Worm (Caenorhabditis elegans): Measurements from ENCODE around the gene C24H10.3.

Gene C24H10.3

ce11 chrX:5106942-5107341 lies 46.1 kb downstream of the C24H10.3 start, which contains the start of gene C42D8.9:
Gene C42D8.9, minus strand, starts transcription at chrX:5107042.
- no peak for TF ChIP-seq dpl-1 (GFP tag; optimal IDR thresholded peaks at IDR 0.05)
- TF ChIP-seq unc-62 (GFP tag; optimal IDR thresholded peaks at IDR 0.05 in 1 of 2): no peak
- TF ChIP-seq unc-62 (tag; optimal IDR thresholded peaks at IDR 0.05): no peak
- peak; percentile 28 for TF ChIP-seq aha-1 (tag)
- TF ChIP-seq daf-16 (GFP tag; optimal IDR thresholded peaks at IDR 0.05): no peak
- TF ChIP-seq daf-16 (tag; optimal IDR thresholded peaks at IDR 0.05): no peak

DNA sequence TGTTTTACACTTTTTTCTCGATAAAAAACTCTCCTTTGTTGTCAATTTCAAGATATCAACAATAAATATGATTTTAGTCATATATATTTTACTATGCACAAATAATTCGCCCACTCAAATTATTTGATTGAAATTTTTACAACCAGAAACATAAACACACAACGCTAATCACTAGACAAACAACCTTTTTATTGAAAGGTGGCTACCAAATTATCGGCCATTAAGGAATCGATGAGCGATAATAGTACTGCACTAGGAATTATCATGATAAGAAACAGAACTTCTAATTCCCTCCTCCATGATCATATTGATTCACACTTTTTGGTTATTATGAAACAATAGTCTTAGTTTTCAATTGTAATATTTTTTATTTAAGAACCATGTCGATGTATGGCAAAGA lies 48.3 kb downstream of the C24H10.3 start, which contains the start of gene C42D8.1:
TSS of gene C42D8.1 (plus strand) at position 377 of the 400 bp plus-strand sequence.
- TF ChIP-seq pqm-1 (tag; optimal IDR thresholded peaks at IDR 0.05) (peak; percentile 96), daf-16 (GFP tag; optimal IDR thresholded peaks at IDR 0.05) (no peak), daf-16 (tag; optimal IDR thresholded peaks at IDR 0.05) (peak; percentile 96), dmd-9 (GFP tag; IDR thresholded peaks at IDR 0.05) (no peak), nhr-28 (tag; optimal IDR thresholded peaks at IDR 0.05) (peak; percentile 67), saeg-2 (GFP tag; IDR thresholded peaks at IDR 0.05) (no peak), dve-1 (tag; optimal IDR thresholded peaks at IDR 0.05; ENCODE audit: insufficient read depth) (peak; percentile 73), lin-15B (tag; optimal IDR thresholded peaks at IDR 0.05) (no peak), unc-62 (GFP tag; optimal IDR thresholded peaks at IDR 0.05 in 1 of 2) (peak in 1 of 2 experiments; percentile 45), unc-62 (tag; optimal IDR thresholded peaks at IDR 0.05) (no peak), dmd-6 (GFP tag; IDR thresholded peaks at IDR 0.05) (0 out of 2 replicates have a peak, but pooled peaks have one; percentile 25), hlh-11 (tag; optimal IDR thresholded peaks at IDR 0.05) (peak; percentile 53), php-3 (GFP tag; IDR thresholded peaks at IDR 0.05) (peak; percentile 82)
